Fruit fly (Drosophila melanogaster) whole organism, pupa: ENCODE measurements around the gene Creld.

Experiments
- CG8159 ChIP-seq: fragments of 200-800 bp; sonication (Bioruptor generic); optimal IDR thresholded peaks from 3 replicates; lab custom pipeline; 2018; ENCODE audit warnings: missing biosample characterization, mild to moderate bottlenecking, missing genetic modification characterization, moderate library complexity
- CG8301 ChIP-seq: fragments of 200-800 bp; sonication (Bioruptor generic); optimal IDR thresholded peaks from 2 replicates; lab custom pipeline; 2018; ENCODE audit warnings: missing biosample characterization, mild to moderate bottlenecking, missing genetic modification characterization
- CG9948 ChIP-seq: fragments of 200-800 bp; sonication (Bioruptor generic); optimal IDR thresholded peaks from 2 replicates; lab custom pipeline; 2018; ENCODE audit warnings: missing biosample characterization, mild to moderate bottlenecking, missing genetic modification characterization, moderate library complexity
- EcR ChIP-seq: fragments of 200-800 bp; sonication (Bioruptor generic); optimal IDR thresholded peaks from 3 replicates; lab custom pipeline; 2019; ENCODE audit warnings: missing biosample characterization, missing genetic modification characterization, mild to moderate bottlenecking, moderate library complexity, missing genetic modification reagents
- Pif1B ChIP-seq: fragments of 200-800 bp; sonication (Bioruptor generic); optimal IDR thresholded peaks from 3 replicates; lab custom pipeline; 2016; ENCODE audit warnings: missing biosample characterization, missing genetic modification characterization
- Snoo ChIP-seq: fragments of 200-800 bp; sonication (Bioruptor generic); optimal IDR thresholded peaks from 3 replicates; lab custom pipeline; 2017; ENCODE audit warnings: missing biosample characterization, mild to moderate bottlenecking, missing genetic modification characterization, inconsistent platforms
- rn ChIP-seq: fragments of 200-800 bp; sonication (Bioruptor generic); IDR thresholded peaks from 2 replicates; pipeline ENCODE4 v1.3.6; 2022; ENCODE audit warnings: missing biosample characterization, missing genetic modification characterization

- TF ChIP-seq EcR (GFP tag; lab: Kevin White, UChicago) (no peak), CG8159 (tag; lab: Kevin White, UChicago) (no peak), rn (no peak), Pif1B (GFP tag; lab: Kevin White, UChicago) (no peak), Snoo (tag; lab: Kevin White, UChicago) (no peak), CG9948 (no peak), CG8301 (tag; lab: Kevin White, UChicago) (no peak)
Measured at dm6 chr2L:76048-76447, 26.1 kb upstream of the Creld start, which contains the start of gene CG11374.
